Fruit fly (Drosophila melanogaster) S2 (cell line): ENCODE measurements around the gene CG32284.

ENCODE experiments used
- CG8478 ChIP-seq: fragments of >200 bp; optimal IDR thresholded peaks from 2 replicates; lab custom pipeline; 2018
- CTCF ChIP-seq, 2 experiments: fragments of >200 bp; optimal IDR thresholded peaks; 2 replicates each; lab custom pipeline; 2018

- TF ChIP-seq CG8478 (lab: Kevin White, UChicago) (no peak), CTCF (optimal IDR thresholded peaks at IDR 0.05; lab: Kevin White, UChicago) (no peak)
Measured at dm6 chr3L:3179474-3179873, 7.0 kb upstream of the CG32284 start.
